Worm (Caenorhabditis elegans) whole organism, early embryonic: Measurements from ENCODE around the gene ipp-5.

ENCODE experiments used
- B0310.2 ChIP-seq: sonication (generic microtip); optimal IDR thresholded peaks from 2 replicates; lab custom pipeline; 2016; ENCODE audit warnings: mild to moderate bottlenecking, missing genetic modification characterization, missing compliant biosample characterization
- F13C5.2 ChIP-seq: sonication (generic microtip); optimal IDR thresholded peaks from 2 replicates; lab custom pipeline; 2017; ENCODE audit warnings: mild to moderate bottlenecking, missing genetic modification characterization, inconsistent platforms, missing compliant biosample characterization
- aly-1 ChIP-seq: sonication (generic microtip); optimal IDR thresholded peaks from 2 replicates; lab custom pipeline; 2016; ENCODE audit warnings: missing genetic modification characterization, missing compliant biosample characterization
- ama-1 ChIP-seq: fragments of 150-350 bp; optimal IDR thresholded peaks from 2 replicates; lab custom pipeline; 2014
- ets-7 ChIP-seq: sonication (generic microtip); optimal IDR thresholded peaks from 2 replicates; lab custom pipeline; 2016; ENCODE audit warnings: missing genotype, missing genetic modification characterization, missing compliant biosample characterization
- flt-1 ChIP-seq: fragments of 200-800 bp; sonication (Bioruptor generic); IDR thresholded peaks from 2 replicates; pipeline ENCODE4 v1.3.6; 2022; ENCODE audit warnings: missing genetic modification characterization, missing compliant biosample characterization
- hmbx-1 ChIP-seq: sonication (generic microtip); optimal IDR thresholded peaks from 2 replicates; lab custom pipeline; 2016; ENCODE audit warnings: mild to moderate bottlenecking, missing genetic modification characterization, missing compliant biosample characterization
- pes-1 ChIP-seq: fragments of 200-800 bp; sonication (Bioruptor generic); IDR thresholded peaks from 2 replicates; pipeline ENCODE4 v1.3.6; 2022; ENCODE audit warnings: missing genetic modification reagents, missing genetic modification characterization, missing compliant biosample characterization
- scrt-1 ChIP-seq: fragments of 200-800 bp; sonication (Bioruptor generic); IDR thresholded peaks from 2 replicates; pipeline ENCODE4 v1.3.6; 2022; ENCODE audit warnings: missing genetic modification characterization, missing compliant biosample characterization
- tbx-11 ChIP-seq: fragments of 200-800 bp; sonication (Bioruptor generic); IDR thresholded peaks from 2 replicates; pipeline ENCODE4 v1.3.6; 2022; ENCODE audit warnings: missing genetic modification characterization, missing compliant biosample characterization
- tbx-37 ChIP-seq: fragments of 200-800 bp; sonication (Bioruptor generic); conservative IDR thresholded peaks from 2 replicates; pipeline ENCODE4 v1.3.6; 2022; ENCODE audit warnings: missing genetic modification reagents, missing genetic modification characterization, missing compliant biosample characterization
- tra-4 ChIP-seq: sonication (generic microtip); optimal IDR thresholded peaks from 2 replicates; lab custom pipeline; 2017; ENCODE audit warnings: missing genetic modification characterization, missing compliant biosample characterization

- TF ChIP-seq hmbx-1 (tag; lab: Kevin White, UChicago): no peak
- TF ChIP-seq flt-1 (GFP tag; lab: Robert Waterston, UW): no peak
- TF ChIP-seq ama-1: no peak
- TF ChIP-seq scrt-1 (GFP tag; lab: Robert Waterston, UW): no peak
- no peak for TF ChIP-seq pes-1
- TF ChIP-seq tbx-37 (GFP tag; lab: Robert Waterston, UW): no peak
- TF ChIP-seq tbx-11 (GFP tag; lab: Robert Waterston, UW): no peak
- TF ChIP-seq B0310.2: no peak
- TF ChIP-seq aly-1 (tag; lab: Kevin White, UChicago): no peak
- TF ChIP-seq ets-7 (tag; lab: Kevin White, UChicago): no peak
- no peak for TF ChIP-seq F13C5.2 (tag; lab: Kevin White, UChicago)
- no peak for TF ChIP-seq tra-4
Observed at ce11 chrX:6041995-6042481, 10.8 kb downstream of the ipp-5 start.
